Worm (Caenorhabditis elegans) whole organism, mixed stage, embryonic: Measurements from ENCODE around the gene ZK1320.7.

Experiments used
- M03D4.4 ChIP-seq: sonication (generic microtip); optimal IDR thresholded peaks from 2 replicates; lab custom pipeline; 2017; ENCODE audit warnings: mild to moderate bottlenecking, missing genetic modification characterization, missing compliant biosample characterization
- bed-3 ChIP-seq: fragments of 200-800 bp; sonication (Bioruptor generic); optimal IDR thresholded peaks from 3 replicates; lab custom pipeline; 2018; ENCODE audit warnings: mild to moderate bottlenecking, missing genetic modification characterization, moderate library complexity, missing compliant biosample characterization
- blmp-1 ChIP-seq: fragments of 150-350 bp; optimal IDR thresholded peaks from 2 replicates; lab custom pipeline; 2014; ENCODE audit warnings: missing biosample characterization, missing genetic modification characterization
- ceh-39 ChIP-seq: fragments of 150-350 bp; optimal IDR thresholded peaks from 2 replicates; lab custom pipeline; 2014; ENCODE audit warnings: missing biosample characterization, missing genetic modification characterization
- ceh-83 ChIP-seq: fragments of 200-800 bp; sonication (Bioruptor generic); optimal IDR thresholded peaks from 2 replicates; lab custom pipeline; 2018; ENCODE audit warnings: mild to moderate bottlenecking, missing genetic modification characterization, missing compliant biosample characterization
- ces-1 ChIP-seq: fragments of 150-350 bp; optimal IDR thresholded peaks from 2 replicates; lab custom pipeline; 2014; ENCODE audit warnings: missing biosample characterization, missing genetic modification reagents, missing genetic modification characterization
- cnd-1 ChIP-seq: fragments of 200-800 bp; sonication (Bioruptor generic); optimal IDR thresholded peaks from 2 replicates; lab custom pipeline; 2018; ENCODE audit warnings: mild to moderate bottlenecking, missing genetic modification characterization, missing compliant biosample characterization
- drap-1 ChIP-seq: fragments of 200-800 bp; sonication (Bioruptor generic); optimal IDR thresholded peaks from 3 replicates; lab custom pipeline; 2018; ENCODE audit warnings: mild to moderate bottlenecking, missing genetic modification characterization, missing compliant biosample characterization
- elt-1 ChIP-seq: sonication (generic microtip); optimal IDR thresholded peaks from 2 replicates; lab custom pipeline; 2017; ENCODE audit warnings: missing genetic modification characterization, mild to moderate bottlenecking, missing compliant biosample characterization, antibody characterized with exemption, moderate library complexity, borderline replicate concordance; ENCODE audit not compliant: insufficient read depth
- elt-3 ChIP-seq: fragments of 150-350 bp; optimal IDR thresholded peaks from 2 replicates; lab custom pipeline; 2014; ENCODE audit warnings: missing biosample characterization, missing genetic modification characterization
- flh-1 ChIP-seq: fragments of 200-800 bp; sonication (Bioruptor generic); optimal IDR thresholded peaks from 2 replicates; lab custom pipeline; 2018; ENCODE audit warnings: mild to moderate bottlenecking, missing genetic modification characterization, moderate library complexity, missing compliant biosample characterization
- ham-2 ChIP-seq: fragments of 200-800 bp; sonication (Bioruptor generic); optimal IDR thresholded peaks from 2 replicates; lab custom pipeline; 2018; ENCODE audit warnings: mild to moderate bottlenecking, missing genetic modification characterization, missing compliant biosample characterization
- hlh-1 ChIP-seq: fragments of 150-350 bp; optimal IDR thresholded peaks from 2 replicates; lab custom pipeline; 2014; ENCODE audit warnings: missing biosample characterization, missing genetic modification reagents, missing genetic modification characterization
- lin-32 ChIP-seq: fragments of 200-800 bp; sonication (Bioruptor generic); optimal IDR thresholded peaks from 2 replicates; lab custom pipeline; 2018; ENCODE audit warnings: mild to moderate bottlenecking, missing genetic modification characterization, missing compliant biosample characterization
- lsy-2 ChIP-seq: fragments of 150-350 bp; optimal IDR thresholded peaks from 2 replicates; lab custom pipeline; 2014; ENCODE audit warnings: missing biosample characterization, missing genetic modification characterization
- mab-5 ChIP-seq: fragments of 150-350 bp; optimal IDR thresholded peaks from 2 replicates; lab custom pipeline; 2014; ENCODE audit warnings: missing biosample characterization, missing genetic modification characterization
- mep-1 ChIP-seq: fragments of 150-350 bp; optimal IDR thresholded peaks from 2 replicates; lab custom pipeline; 2017; ENCODE audit warnings: missing biosample characterization, missing genetic modification reagents, missing genetic modification characterization, inconsistent platforms
- mls-2 ChIP-seq: sonication (generic microtip); optimal IDR thresholded peaks from 2 replicates; lab custom pipeline; 2016; ENCODE audit warnings: mild to moderate bottlenecking, missing genetic modification characterization, moderate library complexity, missing compliant biosample characterization
- nhr-2 ChIP-seq: fragments of 150-350 bp; optimal IDR thresholded peaks from 2 replicates; lab custom pipeline; 2014; ENCODE audit warnings: missing biosample characterization, missing genetic modification characterization
- nhr-237 ChIP-seq: fragments of 150-350 bp; optimal IDR thresholded peaks from 2 replicates; lab custom pipeline; 2014; ENCODE audit warnings: missing biosample characterization, missing genetic modification characterization
- nhr-28 ChIP-seq: fragments of 150-350 bp; optimal IDR thresholded peaks from 2 replicates; lab custom pipeline; 2014; ENCODE audit warnings: missing biosample characterization, missing genetic modification characterization
- nhr-76 ChIP-seq: sonication (generic microtip); optimal IDR thresholded peaks from 2 replicates; lab custom pipeline; 2017; ENCODE audit warnings: missing biosample characterization, missing genetic modification characterization
- pha-4 ChIP-seq: fragments of 150-350 bp; optimal IDR thresholded peaks from 2 replicates; lab custom pipeline; 2018; ENCODE audit warnings: missing biosample characterization, missing genetic modification reagents, missing genetic modification characterization
- sem-2 ChIP-seq: fragments of 200-800 bp; sonication (Bioruptor generic); optimal IDR thresholded peaks from 2 replicates; lab custom pipeline; 2018; ENCODE audit warnings: mild to moderate bottlenecking, missing genetic modification characterization, missing compliant biosample characterization
- snpc-4 ChIP-seq: fragments of 150-350 bp; optimal IDR thresholded peaks from 2 replicates; lab custom pipeline; 2014; ENCODE audit warnings: missing biosample characterization, missing genetic modification characterization
- sptf-1 ChIP-seq: sonication (generic microtip); optimal IDR thresholded peaks from 2 replicates; lab custom pipeline; 2017; ENCODE audit warnings: mild to moderate bottlenecking, missing genetic modification characterization, moderate library complexity, missing compliant biosample characterization
- unc-120 ChIP-seq: sonication (generic microtip); optimal IDR thresholded peaks from 2 replicates; lab custom pipeline; 2017; ENCODE audit warnings: missing genetic modification characterization, missing compliant biosample characterization; ENCODE audit not compliant: poor library complexity, severe bottlenecking
- unc-39 ChIP-seq: fragments of 150-350 bp; optimal IDR thresholded peaks from 2 replicates; lab custom pipeline; 2014; ENCODE audit warnings: missing biosample characterization, missing genetic modification characterization
- unc-62 ChIP-seq: fragments of 150-350 bp; optimal IDR thresholded peaks from 2 replicates; lab custom pipeline; 2014; ENCODE audit warnings: missing biosample characterization, missing genetic modification reagents, missing genetic modification characterization
- zip-8 ChIP-seq: fragments of 150-350 bp; optimal IDR thresholded peaks from 2 replicates; lab custom pipeline; 2014; ENCODE audit warnings: missing biosample characterization, missing genetic modification characterization
- ztf-11 ChIP-seq: fragments of 150-350 bp; optimal IDR thresholded peaks from 2 replicates; lab custom pipeline; 2014; ENCODE audit warnings: missing biosample characterization, missing genetic modification characterization

ZK1320.7 gene

ce11 chrII:9662797-9663196 is 8.6 kb upstream of the ZK1320.7 start, which contains the start of gene cyp-13A10:
Gene cyp-13A10, minus strand, starts transcription at chrII:9662884.
- TF ChIP-seq nhr-28 (tag; lab: Kevin White, UChicago) (no peak), zip-8 (peak; percentile 32)

ce11 chrII:9665577-9665976 is 5.8 kb upstream of the ZK1320.7 start, which contains the start of gene ZK1320.5:
Gene ZK1320.5, minus strand, starts transcription at chrII:9665677.
- no peak for TF ChIP-seq nhr-76 (tag; lab: Kevin White, UChicago)
- no peak for TF ChIP-seq ztf-11 (tag; lab: Kevin White, UChicago)
- TF ChIP-seq mab-5 (tag; lab: Kevin White, UChicago): no peak
- no peak for TF ChIP-seq pha-4 (tag; lab: Kevin White, UChicago)
- no peak for TF ChIP-seq ceh-39
- TF ChIP-seq sptf-1 (tag; lab: Kevin White, UChicago): no peak
- TF ChIP-seq sem-2 (GFP tag; lab: Kevin White, UChicago): no peak
- TF ChIP-seq nhr-28 (tag; lab: Kevin White, UChicago): no peak
- no peak for TF ChIP-seq blmp-1
- TF ChIP-seq drap-1 (GFP tag; lab: Kevin White, UChicago): no peak
- no peak for TF ChIP-seq hlh-1 (tag; lab: Kevin White, UChicago)
- no peak for TF ChIP-seq ceh-83 (GFP tag; lab: Kevin White, UChicago)
- no peak for TF ChIP-seq lsy-2 (tag; lab: Kevin White, UChicago)
- TF ChIP-seq unc-39 (tag; lab: Kevin White, UChicago): no peak
- TF ChIP-seq lin-32 (GFP tag; lab: Kevin White, UChicago): no peak
- TF ChIP-seq unc-62: no peak
- no peak for TF ChIP-seq unc-120 (tag; lab: Kevin White, UChicago)

ce11 chrII:9667382-9667781 is 4.0 kb upstream of the ZK1320.7 start, which contains the start of gene ZK1320.11:
Gene ZK1320.11, plus strand, starts transcription at chrII:9667624.
- TF ChIP-seq ces-1 (peak; percentile 55), M03D4.4 (tag; lab: Kevin White, UChicago) (no peak), zip-8 (no peak), pha-4 (tag; lab: Kevin White, UChicago) (no peak), snpc-4 (no peak), mab-5 (tag; lab: Kevin White, UChicago) (no peak)

ce11 chrII:9668959-9669358 is 2.4 kb upstream of the ZK1320.7 start, which contains the start of gene taf-8:
Gene taf-8, plus strand, starts transcription at chrII:9669318.
- TF ChIP-seq blmp-1 (no peak), elt-1 (tag; lab: Kevin White, UChicago) (no peak), zip-8 (no peak), sem-2 (GFP tag; lab: Kevin White, UChicago) (no peak), drap-1 (GFP tag; lab: Kevin White, UChicago) (no peak), ham-2 (no peak), ztf-11 (tag; lab: Kevin White, UChicago) (no peak), ces-1 (peak; percentile 69), nhr-2 (tag; lab: Kevin White, UChicago) (no peak), unc-62 (no peak), pha-4 (tag; lab: Kevin White, UChicago) (peak; percentile 31), lsy-2 (tag; lab: Kevin White, UChicago) (peak; percentile 53), mab-5 (tag; lab: Kevin White, UChicago) (no peak)

- TF ChIP-seq sptf-1 (tag; lab: Kevin White, UChicago) (no peak), drap-1 (GFP tag; lab: Kevin White, UChicago) (no peak), bed-3 (no peak), lin-32 (GFP tag; lab: Kevin White, UChicago) (no peak), nhr-76 (tag; lab: Kevin White, UChicago) (no peak), pha-4 (tag; lab: Kevin White, UChicago) (no peak), sem-2 (GFP tag; lab: Kevin White, UChicago) (no peak), mep-1 (no peak), mls-2 (tag; lab: Kevin White, UChicago) (no peak), hlh-1 (tag; lab: Kevin White, UChicago) (no peak), snpc-4 (no peak), flh-1 (no peak)
- TF ChIP-seq, all 35 proteins: peak for 0
Observed at ce11 chrII:9674678-9675077, 3.3 kb downstream of the ZK1320.7 start, which contains the start of gene arc-1. Gene arc-1, plus strand, starts transcription at chrII:9674978.

ce11 chrII:9677470-9677869 is 6.1 kb downstream of the ZK1320.7 start:
- TF ChIP-seq nhr-76 (tag; lab: Kevin White, UChicago) (no peak), M03D4.4 (tag; lab: Kevin White, UChicago) (no peak), nhr-237 (tag; lab: Kevin White, UChicago) (no peak), unc-120 (tag; lab: Kevin White, UChicago) (no peak), ztf-11 (tag; lab: Kevin White, UChicago) (no peak), unc-62 (no peak), unc-39 (tag; lab: Kevin White, UChicago) (no peak), elt-3 (tag; lab: Kevin White, UChicago) (no peak), snpc-4 (no peak), pha-4 (tag; lab: Kevin White, UChicago) (no peak), flh-1 (no peak), mab-5 (tag; lab: Kevin White, UChicago) (no peak), cnd-1 (tag; lab: Kevin White, UChicago) (no peak), nhr-2 (tag; lab: Kevin White, UChicago) (no peak), lin-32 (GFP tag; lab: Kevin White, UChicago) (no peak)
